Fruit fly (Drosophila melanogaster): Measurements from ENCODE around the gene GABA-B-R1.

Gene GABA-B-R1

DNA sequence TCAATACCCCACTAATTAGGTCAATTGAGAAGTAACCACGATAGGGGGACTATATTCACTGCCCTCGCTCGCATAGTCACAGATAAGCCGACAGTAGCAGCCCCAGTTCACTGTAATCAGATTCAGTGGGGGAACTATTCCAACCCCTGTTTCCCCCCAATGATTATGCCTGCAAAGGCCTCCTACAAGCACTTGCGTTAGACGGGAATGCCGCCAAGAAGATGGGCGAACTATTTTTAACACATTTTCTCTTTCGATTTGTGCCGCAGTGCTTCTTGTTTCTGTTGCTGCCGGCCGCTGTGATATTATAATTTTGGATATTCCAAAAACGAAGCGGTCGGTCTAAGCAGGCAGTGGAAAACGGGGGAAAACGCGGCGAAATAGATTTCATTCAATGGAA is 49.5 kb downstream of the GABA-B-R1 start (continued):
- no peak for TF ChIP-seq CG1529 (GFP tag; optimal IDR thresholded peaks at IDR 0.05)
- no peak for TF ChIP-seq CG10959 (GFP tag; IDR thresholded peaks at IDR 0.05)
- TF ChIP-seq ken (GFP tag; IDR thresholded peaks at IDR 0.05), result no peak
- no peak for TF ChIP-seq gcm (GFP tag; optimal IDR thresholded peaks at IDR 0.05)
- no peak for TF ChIP-seq prd (optimal IDR thresholded peaks at IDR 0.05)
- no peak for TF ChIP-seq prd (GFP tag; IDR thresholded peaks at IDR 0.05)
- no peak for TF ChIP-seq CG3065 (GFP tag; optimal IDR thresholded peaks at IDR 0.05)
- TF ChIP-seq CG8281 (tag; optimal IDR thresholded peaks at IDR 0.05), result no peak
- TF ChIP-seq ssp (GFP tag; IDR thresholded peaks at IDR 0.05), result no peak
- TF ChIP-seq Adf1 (GFP tag; IDR thresholded peaks at IDR 0.05), result peak; percentile 22; the same call in 1 of the 2 replicates
- no peak for TF ChIP-seq Nf-YB (GFP tag; optimal IDR thresholded peaks at IDR 0.05)
- TF ChIP-seq CG14050 (GFP tag; IDR thresholded peaks at IDR 0.05), result no peak
- TF ChIP-seq zfh1 (GFP tag; IDR thresholded peaks at IDR 0.05), result no peak
- peak; percentile 88 for TF ChIP-seq GATAe (GFP tag; conservative IDR thresholded peaks at IDR 0.05)
- TF ChIP-seq Hr51 (GFP tag; optimal IDR thresholded peaks at IDR 0.05), result no peak
- TF ChIP-seq Rfx (GFP tag; IDR thresholded peaks at IDR 0.05), result no peak; the same call in 1 of the 2 replicates
- TF ChIP-seq CG32532 (GFP tag; IDR thresholded peaks at IDR 0.05), result no peak
- no peak for TF ChIP-seq HLH4C (GFP tag; IDR thresholded peaks at IDR 0.05; ENCODE audit: partially characterized antibody)
- no peak for TF ChIP-seq Doc2 (GFP tag; IDR thresholded peaks at IDR 0.05)
- no peak for TF ChIP-seq CG11247 (GFP tag; IDR thresholded peaks at IDR 0.05)
- no peak for TF ChIP-seq toy (GFP tag; IDR thresholded peaks at IDR 0.05)
- TF ChIP-seq Doc3 (GFP tag; IDR thresholded peaks at IDR 0.05; ENCODE audit: partially characterized antibody), result 0 out of 3 replicates have a peak, but pooled peaks have one; percentile 33
- TF ChIP-seq Ssrp (tag; optimal IDR thresholded peaks at IDR 0.05), result no peak
- no peak for TF ChIP-seq vvl (GFP tag; IDR thresholded peaks at IDR 0.05)
- TF ChIP-seq nom (GFP tag; optimal IDR thresholded peaks at IDR 0.05), result no peak
- no peak for TF ChIP-seq CG8290 (GFP tag; optimal IDR thresholded peaks at IDR 0.05)
- TF ChIP-seq CG8290 (tag; optimal IDR thresholded peaks at IDR 0.05), result peak in 1 of 2 experiments; percentile 22
- no peak for TF ChIP-seq CG9727 (GFP tag; optimal IDR thresholded peaks at IDR 0.05)
- TF ChIP-seq chm (GFP tag; IDR thresholded peaks at IDR 0.05), result no peak; the same call in 1 of the 2 replicates
- peak; percentile 5 for TF ChIP-seq CG7745 (tag; optimal IDR thresholded peaks at IDR 0.05)
- TF ChIP-seq caup (GFP tag; optimal IDR thresholded peaks at IDR 0.05; ENCODE audit: severe bottlenecking), result no peak
- TF ChIP-seq lov (optimal IDR thresholded peaks at IDR 0.05), result no peak
- no peak for TF ChIP-seq lov (GFP tag; IDR thresholded peaks at IDR 0.05)
- peak; percentile 83 for TF ChIP-seq grn (GFP tag; optimal IDR thresholded peaks at IDR 0.05)
- peak; percentile 74 for TF ChIP-seq Med (GFP tag)
- no peak for TF ChIP-seq dm (GFP tag; optimal IDR thresholded peaks at IDR 0.05)
- TF ChIP-seq CG14965 (GFP tag; optimal IDR thresholded peaks at IDR 0.05; ENCODE audit: borderline replicate concordance), result no peak
- TF ChIP-seq CG10565 (GFP tag; optimal IDR thresholded peaks at IDR 0.05), result no peak
- TF ChIP-seq lab (GFP tag; optimal IDR thresholded peaks at IDR 0.05), result peak; percentile 8
- TF ChIP-seq CG9876 (GFP tag; optimal IDR thresholded peaks at IDR 0.05), result no peak

DNA sequence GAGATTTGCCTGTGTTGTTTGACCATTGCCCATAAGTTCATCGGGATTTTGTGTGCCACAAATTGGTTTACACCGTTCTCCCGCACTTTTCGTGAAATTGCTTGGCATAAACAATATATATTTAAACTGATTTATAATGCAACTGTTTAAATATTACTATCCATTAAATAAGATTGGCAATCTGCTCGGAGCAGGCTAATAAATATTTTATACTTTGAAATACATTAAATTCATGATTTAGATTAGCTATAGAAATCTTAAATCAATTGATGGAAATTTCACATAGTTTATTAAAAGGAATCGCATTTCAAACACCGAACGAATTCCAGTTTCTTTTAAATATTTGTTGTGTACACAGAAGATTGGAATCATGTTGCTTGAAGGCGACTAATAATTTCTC is 50.0 kb downstream of the GABA-B-R1 start:
- no peak for TF ChIP-seq CG7839 (tag; optimal IDR thresholded peaks at IDR 0.05)
- no peak for TF ChIP-seq da (GFP tag; optimal IDR thresholded peaks at IDR 0.05)
- no peak for TF ChIP-seq ac (GFP tag; optimal IDR thresholded peaks at IDR 0.05)
- no peak for TF ChIP-seq CG9727 (GFP tag; optimal IDR thresholded peaks at IDR 0.05)
- TF ChIP-seq CG8478 (optimal IDR thresholded peaks at IDR 0.05), result no peak
- TF ChIP-seq CG11504 (tag; optimal IDR thresholded peaks at IDR 0.05), result peak; percentile 53
- TF ChIP-seq dan (GFP tag; IDR thresholded peaks at IDR 0.05), result no peak
- TF ChIP-seq sug (tag; optimal IDR thresholded peaks at IDR 0.05), result no peak
- peak in 1 of 3 experiments; percentile 14 for TF ChIP-seq lola (GFP tag; optimal IDR thresholded peaks at IDR 0.05)
- no peak for TF ChIP-seq CG11093 (GFP tag; IDR thresholded peaks at IDR 0.05)
- TF ChIP-seq CG8089 (GFP tag; optimal IDR thresholded peaks at IDR 0.05), result no peak
- TF ChIP-seq D19A (tag; optimal IDR thresholded peaks at IDR 0.05), result no peak
- no peak for TF ChIP-seq CG2875 (GFP tag; optimal IDR thresholded peaks at IDR 0.05)
- TF ChIP-seq Dek (tag; optimal IDR thresholded peaks at IDR 0.05), result no peak
- TF ChIP-seq bbx (GFP tag; IDR thresholded peaks at IDR 0.05; ENCODE audit: partially characterized antibody), result no peak
- TF ChIP-seq CG31441 (GFP tag; IDR thresholded peaks at IDR 0.05), result no peak
